Worm (Caenorhabditis elegans) whole organism, L3 larva: ENCODE measurements around the gene bath-19.
"Not testable (repeated sequence)": the region's sequence is repeated elsewhere in the genome, so short reads cannot be mapped to it uniquely, and the experiment has no call there.

Experiments
- nhr-28 ChIP-seq: fragments of 150-350 bp; optimal IDR thresholded peaks from 2 replicates; lab custom pipeline; 2014; ENCODE audit warnings: missing biosample characterization, missing genetic modification characterization
- zag-1 ChIP-seq: fragments of 150-350 bp; optimal IDR thresholded peaks from 2 replicates; lab custom pipeline; 2014; ENCODE audit warnings: missing biosample characterization, missing genetic modification characterization
- ztf-4 ChIP-seq: fragments of 150-350 bp; optimal IDR thresholded peaks from 2 replicates; lab custom pipeline; 2014; ENCODE audit warnings: missing biosample characterization, missing genetic modification characterization

DNA sequence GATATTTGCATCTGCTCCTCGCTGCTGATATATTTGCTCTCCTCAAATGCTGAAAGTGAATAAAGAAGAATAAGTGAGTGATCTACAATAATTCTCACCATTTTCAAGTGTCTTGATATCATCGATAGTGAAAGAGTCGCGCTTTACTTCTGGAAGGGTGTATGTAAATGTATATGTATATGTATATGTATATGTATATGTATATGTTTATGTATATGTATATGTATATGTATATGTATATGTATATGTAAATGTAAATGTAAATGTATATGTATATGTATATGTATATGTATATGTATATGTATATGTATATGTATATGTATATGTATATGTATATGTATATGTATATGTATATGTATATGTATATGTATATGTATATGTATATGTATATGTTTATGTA lies 38.5 kb downstream of the bath-19 start, which contains the start of gene ceh-84:
- TF ChIP-seq ztf-4, nhr-28, zag-1 (tag; lab: Kevin White, UChicago): not testable (repeated sequence)
